Fruit fly (Drosophila melanogaster): Measurements from ENCODE around the gene CG5196.

CG5196 gene

DNA sequence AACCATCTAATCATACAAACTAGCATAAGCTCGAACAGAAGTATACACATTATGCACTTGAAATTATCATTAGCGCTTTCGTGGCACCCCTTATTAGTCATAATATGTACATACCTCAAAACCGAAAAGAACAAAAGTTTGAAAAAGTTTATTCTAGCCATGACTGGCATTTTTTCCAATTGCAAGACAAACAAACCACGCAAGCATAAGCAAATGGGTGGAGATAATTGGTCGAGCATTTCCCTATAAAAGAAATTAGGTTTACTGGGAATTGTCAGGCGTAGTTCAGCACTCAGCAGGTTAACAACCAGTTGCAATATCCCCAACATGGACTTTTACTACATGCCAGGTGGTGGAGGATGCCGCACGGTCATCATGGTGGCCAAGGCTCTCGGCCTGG lies 36.4 kb upstream of the CG5196 start, which contains the start of gene GstD2:
Gene GstD2, plus strand, starts transcription at position 301 of the 400 bp plus-strand sequence.
- TF ChIP-seq woc (GFP tag; optimal IDR thresholded peaks at IDR 0.05) (no peak), Vsx2 (GFP tag; optimal IDR thresholded peaks at IDR 0.05; ENCODE audit: partially characterized antibody) (no peak), Hr78 (GFP tag; optimal IDR thresholded peaks at IDR 0.05) (no peak), jim (GFP tag; optimal IDR thresholded peaks at IDR 0.05) (no peak), psq (GFP tag; optimal IDR thresholded peaks at IDR 0.05) (no peak), Jra (GFP tag; optimal IDR thresholded peaks at IDR 0.05) (no peak), CG32264 (GFP tag; optimal IDR thresholded peaks at IDR 0.05) (no peak), Sp1 (GFP tag; optimal IDR thresholded peaks at IDR 0.05) (no peak), usp (GFP tag; optimal IDR thresholded peaks at IDR 0.05) (no peak), brk (GFP tag; optimal IDR thresholded peaks at IDR 0.05) (no peak), N (GFP tag; optimal IDR thresholded peaks at IDR 0.05) (no peak), lola (GFP tag; optimal IDR thresholded peaks at IDR 0.05) (no peak), tai (GFP tag; optimal IDR thresholded peaks at IDR 0.05) (no peak), fru (GFP tag; optimal IDR thresholded peaks at IDR 0.05) (no peak), dmrt93B (GFP tag; optimal IDR thresholded peaks at IDR 0.05) (no peak), Dfd (GFP tag; optimal IDR thresholded peaks at IDR 0.05) (no peak), Dif (GFP tag; optimal IDR thresholded peaks at IDR 0.05; ENCODE audit: partially characterized antibody) (no peak), rgr (GFP tag; optimal IDR thresholded peaks at IDR 0.05) (no peak), foxo (GFP tag; optimal IDR thresholded peaks at IDR 0.05) (no peak), Abd-B (GFP tag; optimal IDR thresholded peaks at IDR 0.05) (no peak)

DNA sequence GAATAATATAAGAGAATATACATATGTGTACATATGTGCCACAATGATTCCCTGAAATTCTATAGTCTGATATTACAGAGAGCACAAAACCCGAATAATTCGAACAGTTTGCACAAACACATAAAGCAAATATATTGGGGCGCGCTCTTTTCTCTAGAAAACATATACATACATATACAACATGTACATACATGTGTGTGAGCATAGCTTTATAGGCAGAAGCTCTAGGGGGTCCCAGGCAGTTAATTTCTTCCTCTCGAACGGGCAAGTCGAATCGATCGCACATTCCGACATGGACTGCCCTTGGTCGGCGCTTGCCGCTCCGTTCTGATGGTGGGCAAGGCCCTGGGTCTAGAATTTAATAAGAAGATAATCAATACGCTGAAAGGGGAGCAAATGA lies 35.3 kb upstream of the CG5196 start, which contains the start of gene GstD3:
Gene GstD3, plus strand, starts transcription at position 269 of the 400 bp plus-strand sequence.
- no peak for TF ChIP-seq N (GFP tag; optimal IDR thresholded peaks at IDR 0.05)
- TF ChIP-seq sv (GFP tag; optimal IDR thresholded peaks at IDR 0.05): no peak
- TF ChIP-seq CrebA (GFP tag; optimal IDR thresholded peaks at IDR 0.05; ENCODE audit: borderline replicate concordance): no peak
- TF ChIP-seq OdsH (GFP tag; optimal IDR thresholded peaks at IDR 0.05): no peak
- TF ChIP-seq psq (GFP tag; optimal IDR thresholded peaks at IDR 0.05): no peak
- no peak for TF ChIP-seq Rel (GFP tag; optimal IDR thresholded peaks at IDR 0.05)
- no peak for TF ChIP-seq Rel (tag; optimal IDR thresholded peaks at IDR 0.05)
- no peak for TF ChIP-seq rgr (GFP tag; optimal IDR thresholded peaks at IDR 0.05)
- no peak for TF ChIP-seq dl (GFP tag; optimal IDR thresholded peaks at IDR 0.05; ENCODE audit: insufficient read depth in 1 of 2, partially characterized antibody in 2 of 2)
- TF ChIP-seq fru (GFP tag; optimal IDR thresholded peaks at IDR 0.05): no peak
- no peak for TF ChIP-seq jim (GFP tag; optimal IDR thresholded peaks at IDR 0.05)
- TF ChIP-seq dmrt93B (GFP tag; optimal IDR thresholded peaks at IDR 0.05): no peak
- no peak for TF ChIP-seq ey (GFP tag; optimal IDR thresholded peaks at IDR 0.05)
- TF ChIP-seq usp (GFP tag; optimal IDR thresholded peaks at IDR 0.05): no peak
- TF ChIP-seq pan (optimal IDR thresholded peaks at IDR 0.05): no peak
- TF ChIP-seq GATAd (GFP tag; optimal IDR thresholded peaks at IDR 0.05): no peak

DNA sequence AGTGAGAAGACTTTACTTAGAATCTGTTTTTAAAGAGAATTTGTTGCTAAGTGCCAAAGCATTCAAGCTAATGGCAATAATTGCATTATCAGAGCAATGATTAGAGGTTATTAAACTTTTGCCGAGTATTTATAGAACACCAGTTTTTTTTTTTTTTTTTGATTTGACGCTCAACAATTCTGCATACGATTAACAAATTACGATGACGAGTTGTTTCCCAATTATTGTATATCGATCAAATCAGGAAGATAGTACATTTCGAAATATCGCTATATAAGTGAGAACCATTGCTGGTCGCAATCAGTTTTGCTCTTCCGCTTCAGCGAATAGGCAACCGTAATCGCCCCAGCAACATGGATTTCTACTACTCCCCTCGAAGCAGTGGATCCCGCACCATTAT lies 34.3 kb upstream of the CG5196 start, which contains the start of gene GstD4:
Gene GstD4, plus strand, starts transcription at position 301 of the 400 bp plus-strand sequence.
- TF ChIP-seq Mio (GFP tag; optimal IDR thresholded peaks at IDR 0.05): no peak
- no peak for TF ChIP-seq dmrt93B (GFP tag; optimal IDR thresholded peaks at IDR 0.05)
- no peak for TF ChIP-seq Sp1 (GFP tag; optimal IDR thresholded peaks at IDR 0.05)
- no peak for TF ChIP-seq Hr83 (GFP tag; optimal IDR thresholded peaks at IDR 0.05; ENCODE audit: poor library complexity, severe bottlenecking)
- no peak for TF ChIP-seq Myc (optimal IDR thresholded peaks at IDR 0.05)
- no peak for TF ChIP-seq CrebA (GFP tag; optimal IDR thresholded peaks at IDR 0.05; ENCODE audit: borderline replicate concordance)
- no peak for TF ChIP-seq foxo (GFP tag; optimal IDR thresholded peaks at IDR 0.05)
- TF ChIP-seq Abd-B (GFP tag; optimal IDR thresholded peaks at IDR 0.05): no peak
- no peak for TF ChIP-seq pan (optimal IDR thresholded peaks at IDR 0.05)
- TF ChIP-seq sv (GFP tag; optimal IDR thresholded peaks at IDR 0.05): no peak
- TF ChIP-seq sage (GFP tag; optimal IDR thresholded peaks at IDR 0.05): no peak
- TF ChIP-seq GATAd (GFP tag; optimal IDR thresholded peaks at IDR 0.05): no peak
- no peak for TF ChIP-seq h (GFP tag; optimal IDR thresholded peaks at IDR 0.05)
- TF ChIP-seq fru (GFP tag; optimal IDR thresholded peaks at IDR 0.05): no peak
- no peak for TF ChIP-seq jim (GFP tag; optimal IDR thresholded peaks at IDR 0.05)

DNA sequence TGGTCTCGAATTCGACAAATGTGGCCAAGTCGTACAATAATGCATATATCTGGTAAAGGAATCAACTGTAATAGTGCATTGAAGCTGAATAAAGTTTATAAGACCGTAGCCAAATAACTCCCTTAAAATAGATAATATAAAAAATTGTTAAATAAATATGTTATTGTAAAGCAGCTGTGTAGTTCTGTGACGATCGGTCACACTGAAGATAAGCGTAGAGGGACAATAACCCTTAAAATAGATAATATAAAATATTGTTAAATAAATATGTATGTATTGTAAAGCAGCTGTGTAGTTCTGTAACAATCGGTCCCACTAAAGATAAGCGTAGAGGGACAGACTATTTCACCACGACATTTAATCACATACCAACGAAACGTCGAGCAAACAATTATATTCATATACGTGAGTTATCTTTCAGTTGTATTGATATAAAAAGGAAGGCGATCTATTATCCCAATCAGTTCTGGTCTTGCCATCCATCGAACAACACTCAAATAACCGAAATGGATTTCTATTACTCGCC lies 32.8 kb upstream of the CG5196 start, which contains the start of gene GstD5:
Gene GstD5, plus strand, starts transcription at position 476 of the 526 bp plus-strand sequence.
- TF ChIP-seq HLH106 (tag; optimal IDR thresholded peaks at IDR 0.05) (no peak), Sp1 (GFP tag; optimal IDR thresholded peaks at IDR 0.05) (no peak), OdsH (GFP tag; optimal IDR thresholded peaks at IDR 0.05) (no peak), Abd-B (GFP tag; optimal IDR thresholded peaks at IDR 0.05) (no peak), jim (GFP tag; optimal IDR thresholded peaks at IDR 0.05) (no peak), CG32264 (GFP tag; optimal IDR thresholded peaks at IDR 0.05) (no peak), psq (GFP tag; optimal IDR thresholded peaks at IDR 0.05) (no peak), Vsx2 (GFP tag; optimal IDR thresholded peaks at IDR 0.05; ENCODE audit: partially characterized antibody) (no peak), Mio (GFP tag; optimal IDR thresholded peaks at IDR 0.05) (no peak), Hr78 (GFP tag; optimal IDR thresholded peaks at IDR 0.05) (no peak), Dfd (GFP tag; optimal IDR thresholded peaks at IDR 0.05) (no peak), CrebA (GFP tag; optimal IDR thresholded peaks at IDR 0.05; ENCODE audit: borderline replicate concordance) (no peak), h (GFP tag; optimal IDR thresholded peaks at IDR 0.05) (no peak), Hr83 (GFP tag; optimal IDR thresholded peaks at IDR 0.05; ENCODE audit: poor library complexity, severe bottlenecking) (no peak), tai (GFP tag; optimal IDR thresholded peaks at IDR 0.05) (no peak), Jra (GFP tag; optimal IDR thresholded peaks at IDR 0.05) (no peak)
